Worm (Caenorhabditis elegans) whole organism, midembryonic: ENCODE data around the gene sri-7.

ENCODE experiments used
- T22C8.4 ChIP-seq: fragments of 200-800 bp; sonication (Bioruptor generic); IDR thresholded peaks from 2 replicates; pipeline ENCODE4 v1.3.6; 2022; ENCODE audit warnings: missing genetic modification characterization, missing compliant biosample characterization
- cog-1 ChIP-seq: sonication (generic microtip); optimal IDR thresholded peaks from 2 replicates; lab custom pipeline; 2016; ENCODE audit warnings: missing genetic modification characterization, missing compliant biosample characterization
- flt-1 ChIP-seq: fragments of 200-800 bp; sonication (Bioruptor generic); IDR thresholded peaks from 2 replicates; pipeline ENCODE4 v1.3.6; 2022; ENCODE audit warnings: missing genetic modification characterization, missing compliant biosample characterization
- klf-2 ChIP-seq: fragments of 200-800 bp; sonication (Bioruptor generic); conservative IDR thresholded peaks from 2 replicates; pipeline ENCODE4 v1.3.6; 2022; ENCODE audit warnings: missing genetic modification reagents, missing genetic modification characterization, missing compliant biosample characterization
- med-1 ChIP-seq: sonication (generic microtip); optimal IDR thresholded peaks from 2 replicates; lab custom pipeline; 2017; ENCODE audit warnings: missing genetic modification characterization, mild to moderate bottlenecking, missing compliant biosample characterization, antibody characterized with exemption, missing genetic modification reagents; ENCODE audit not compliant: insufficient read depth
- ztf-29 ChIP-seq: fragments of 200-800 bp; sonication (Bioruptor generic); IDR thresholded peaks from 2 replicates; pipeline ENCODE4 v1.3.6; 2022; ENCODE audit warnings: missing genetic modification reagents, missing genetic modification characterization, missing compliant biosample characterization

DNA sequence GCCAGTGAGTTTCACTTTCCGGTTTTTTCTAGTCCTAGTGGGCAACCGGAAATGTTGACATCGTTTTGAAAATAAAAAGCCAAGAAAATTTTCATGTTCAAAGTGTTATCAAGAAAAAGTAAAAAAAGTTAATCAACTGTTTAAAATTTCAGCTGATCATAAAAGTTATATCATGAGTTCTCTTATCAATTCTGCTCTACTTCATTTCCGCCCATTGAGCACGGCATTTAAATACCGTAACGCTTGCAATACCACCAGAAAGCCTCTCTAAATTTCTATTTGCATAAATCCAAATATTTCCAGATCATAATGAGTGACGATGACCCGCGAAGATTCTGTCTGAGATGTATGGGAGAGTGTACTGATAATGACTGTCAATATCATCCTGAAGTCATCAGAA is 44.5 kb downstream of the sri-7 start, which contains the start of gene T26H5.9:
- TF ChIP-seq klf-2 (GFP tag; lab: Robert Waterston, UW) (no peak), flt-1 (no peak), ztf-29 (no peak), cog-1 (tag; lab: Kevin White, UChicago) (no peak), T22C8.4 (no peak), med-1 (GFP tag; lab: Kevin White, UChicago) (no peak)
